5 fruit fly cellular contexts compared by ENCODE assay signal in genomic region chr3L:20185206-20185868, dm6.
TF ChIP-seq lines count a peak whose summit lies in the region.

No protein-coding gene starts in this region.

- no peak for TF ChIP-seq CTCF in whole organism, embryonic (GFP tag; optimal IDR thresholded peaks at IDR 0.05; lab: Kevin White, UChicago)

TF ChIP-seq in whole organism, adult, 20 proteins besides CTCF, POLR2A, EP300 and RAD21 (continues in another document):
- TF ChIP-seq pad (GFP tag; optimal IDR thresholded peaks at IDR 0.05; lab: Kevin White, UChicago) (no peak), ovo (GFP tag; optimal IDR thresholded peaks at IDR 0.05; lab: Kevin White, UChicago) (no peak), bab1 (GFP tag; optimal IDR thresholded peaks at IDR 0.05; lab: Kevin White, UChicago) (no peak), cnc (optimal IDR thresholded peaks at IDR 0.05; lab: Kevin White, UChicago) (no peak), CG7045 (GFP tag; optimal IDR thresholded peaks at IDR 0.05; lab: Kevin White, UChicago) (no peak), CG11617 (GFP tag; optimal IDR thresholded peaks at IDR 0.05; lab: Kevin White, UChicago) (peak; percentile 6), CG33017 (tag; optimal IDR thresholded peaks at IDR 0.05; lab: Kevin White, UChicago) (peak; percentile 32), Mnt (GFP tag; optimal IDR thresholded peaks at IDR 0.05; lab: Kevin White, UChicago) (no peak), CG7101 (tag; optimal IDR thresholded peaks at IDR 0.05; lab: Kevin White, UChicago) (peak; percentile 28), cic (GFP tag; optimal IDR thresholded peaks at IDR 0.05; lab: Kevin White, UChicago) (no peak), toe (GFP tag; optimal IDR thresholded peaks at IDR 0.05; lab: Kevin White, UChicago) (peak; percentile 9), CG1620 (GFP tag; optimal IDR thresholded peaks at IDR 0.05; lab: Kevin White, UChicago) (no peak), Crg-1 (GFP tag; optimal IDR thresholded peaks at IDR 0.05; lab: Kevin White, UChicago) (no peak), CG14711 (tag; optimal IDR thresholded peaks at IDR 0.05; lab: Kevin White, UChicago) (no peak), kay (GFP tag; lab: Kevin White, UChicago; ENCODE audit: borderline replicate concordance) (no peak), Clk (GFP tag; optimal IDR thresholded peaks at IDR 0.05; lab: Kevin White, UChicago) (no peak), CG12768 (GFP tag; optimal IDR thresholded peaks at IDR 0.05; lab: Kevin White, UChicago) (peak; percentile 18), CG5204 (GFP tag; optimal IDR thresholded peaks at IDR 0.05; lab: Kevin White, UChicago) (peak; percentile 51), Hr96 (GFP tag; optimal IDR thresholded peaks at IDR 0.05; lab: Kevin White, UChicago) (no peak)

TF ChIP-seq in whole organism, embryonic, 481 proteins besides CTCF, POLR2A, EP300 and RAD21 (continues in another document):
- TF ChIP-seq CG6791 (GFP tag; IDR thresholded peaks at IDR 0.05; lab: Robert Waterston, UW; ENCODE audit: partially characterized antibody), result no peak
- TF ChIP-seq lbe (GFP tag; optimal IDR thresholded peaks at IDR 0.05; lab: Kevin White, UChicago), result no peak
- peak; percentile 44 for TF ChIP-seq Jarid2 (GFP tag; optimal IDR thresholded peaks at IDR 0.05; lab: Kevin White, UChicago)
- peak; percentile 47; the same call in 1 of the 2 replicates for TF ChIP-seq Ptx1 (GFP tag; IDR thresholded peaks at IDR 0.05; lab: Robert Waterston, UW)
- no peak for TF ChIP-seq fd102C (GFP tag; optimal IDR thresholded peaks at IDR 0.05; lab: Kevin White, UChicago)
- no peak for TF ChIP-seq CG2199 (GFP tag; IDR thresholded peaks at IDR 0.05; lab: Robert Waterston, UW)
- TF ChIP-seq tio (GFP tag; optimal IDR thresholded peaks at IDR 0.05; lab: Kevin White, UChicago), result peak; percentile 80
- TF ChIP-seq grau (tag; optimal IDR thresholded peaks at IDR 0.05; lab: Kevin White, UChicago), result peak; percentile 82
- peak; percentile 44; the same call in 1 of the 2 replicates for TF ChIP-seq sob (GFP tag; IDR thresholded peaks at IDR 0.05; lab: Robert Waterston, UW)
- TF ChIP-seq unpg (GFP tag; optimal IDR thresholded peaks at IDR 0.05; lab: Kevin White, UChicago), result peak; percentile 68
- TF ChIP-seq zf30C (GFP tag; optimal IDR thresholded peaks at IDR 0.05; lab: Kevin White, UChicago), result no peak
- TF ChIP-seq BtbVII (GFP tag; optimal IDR thresholded peaks at IDR 0.05; lab: Kevin White, UChicago), result peak; percentile 40
- no peak for TF ChIP-seq nerfin-2 (GFP tag; IDR thresholded peaks at IDR 0.05; lab: Robert Waterston, UW; ENCODE audit: partially characterized antibody)
- TF ChIP-seq org-1 (GFP tag; optimal IDR thresholded peaks at IDR 0.05; lab: Kevin White, UChicago), result peak; percentile 59
- TF ChIP-seq CG10654 (GFP tag; optimal IDR thresholded peaks at IDR 0.05; lab: Kevin White, UChicago), result no peak
- TF ChIP-seq dmrt11E (tag; optimal IDR thresholded peaks at IDR 0.05; lab: Kevin White, UChicago), result no peak
- no peak for TF ChIP-seq pb (GFP tag; optimal IDR thresholded peaks at IDR 0.05; lab: Kevin White, UChicago)
- TF ChIP-seq Hey (tag; optimal IDR thresholded peaks at IDR 0.05; lab: Kevin White, UChicago), result no peak

TF ChIP-seq in whole organism, prepupa, 60 proteins besides CTCF, POLR2A, EP300 and RAD21 (continues in another document):
- TF ChIP-seq net (GFP tag; optimal IDR thresholded peaks at IDR 0.05; lab: Kevin White, UChicago), result peak; percentile 70
- TF ChIP-seq salr (GFP tag; optimal IDR thresholded peaks at IDR 0.05; lab: Kevin White, UChicago), result peak; percentile 32 to 65
- peak; percentile 79 for TF ChIP-seq pdm3 (GFP tag; optimal IDR thresholded peaks at IDR 0.05; lab: Kevin White, UChicago)
- peak; percentile 65 for TF ChIP-seq Met (GFP tag; optimal IDR thresholded peaks at IDR 0.05; lab: Kevin White, UChicago)
- peak; percentile 15 for TF ChIP-seq CG7368 (GFP tag; optimal IDR thresholded peaks at IDR 0.05; lab: Kevin White, UChicago)
- peak; percentile 39 for TF ChIP-seq lz (GFP tag; optimal IDR thresholded peaks at IDR 0.05; lab: Kevin White, UChicago)
- peak; percentile 49 for TF ChIP-seq CG6792 (GFP tag; optimal IDR thresholded peaks at IDR 0.05; lab: Kevin White, UChicago)
- peak; percentile 50 for TF ChIP-seq CG34406 (GFP tag; optimal IDR thresholded peaks at IDR 0.05; lab: Kevin White, UChicago)
- peak; percentile 54 for TF ChIP-seq topi (GFP tag; optimal IDR thresholded peaks at IDR 0.05; lab: Kevin White, UChicago)
- TF ChIP-seq CG31627 (GFP tag; optimal IDR thresholded peaks at IDR 0.05; lab: Kevin White, UChicago), result peak; percentile 62
- TF ChIP-seq spab (GFP tag; optimal IDR thresholded peaks at IDR 0.05; lab: Kevin White, UChicago), result peak; percentile 31
- peak; percentile 54 for TF ChIP-seq Smox (GFP tag; optimal IDR thresholded peaks at IDR 0.05; lab: Kevin White, UChicago)
- TF ChIP-seq CG6276 (GFP tag; optimal IDR thresholded peaks at IDR 0.05; lab: Kevin White, UChicago), result peak; percentile 31
- TF ChIP-seq CG16779 (tag; optimal IDR thresholded peaks at IDR 0.05; lab: Kevin White, UChicago), result no peak
- TF ChIP-seq CG10631 (GFP tag; optimal IDR thresholded peaks at IDR 0.05; lab: Kevin White, UChicago), result peak; percentile 67
- TF ChIP-seq CG8319 (GFP tag; optimal IDR thresholded peaks at IDR 0.05; lab: Kevin White, UChicago), result no peak
- TF ChIP-seq Hr4 (GFP tag; optimal IDR thresholded peaks at IDR 0.05; lab: Kevin White, UChicago), result peak; percentile 87
- TF ChIP-seq CG3919 (GFP tag; optimal IDR thresholded peaks at IDR 0.05; lab: Kevin White, UChicago), result peak; percentile 28
- peak; percentile 51 for TF ChIP-seq CG4318 (GFP tag; optimal IDR thresholded peaks at IDR 0.05; lab: Kevin White, UChicago)

TF ChIP-seq in whole organism, pupa, 21 proteins besides CTCF, POLR2A, EP300 and RAD21:
- no peak for TF ChIP-seq rn (GFP tag; IDR thresholded peaks at IDR 0.05; lab: Robert Waterston, UW)
- TF ChIP-seq Snoo (tag; optimal IDR thresholded peaks at IDR 0.05; lab: Kevin White, UChicago), result no peak
- TF ChIP-seq D1 (tag; optimal IDR thresholded peaks at IDR 0.05; lab: Kevin White, UChicago), result no peak
- no peak for TF ChIP-seq gl (tag; optimal IDR thresholded peaks at IDR 0.05; lab: Kevin White, UChicago)
- TF ChIP-seq CG10348 (GFP tag; IDR thresholded peaks at IDR 0.05; lab: Robert Waterston, UW), result 0 out of 2 replicates have a peak, but pooled peaks have one; percentile 35
- TF ChIP-seq CG14655 (GFP tag; optimal IDR thresholded peaks at IDR 0.05; lab: Kevin White, UChicago), result peak; percentile 70
- no peak for TF ChIP-seq CG4496 (GFP tag; IDR thresholded peaks at IDR 0.05; lab: Robert Waterston, UW)
- no peak for TF ChIP-seq CG32121 (GFP tag; IDR thresholded peaks at IDR 0.05; lab: Robert Waterston, UW)
- TF ChIP-seq CG13204 (GFP tag; optimal IDR thresholded peaks at IDR 0.05; lab: Kevin White, UChicago), result no peak
- TF ChIP-seq Pif1A (GFP tag; optimal IDR thresholded peaks at IDR 0.05; lab: Kevin White, UChicago), result peak; percentile 0
- TF ChIP-seq Ets98B (GFP tag; IDR thresholded peaks at IDR 0.05; lab: Robert Waterston, UW), result no peak
- TF ChIP-seq fd96Ca (GFP tag; IDR thresholded peaks at IDR 0.05; lab: Robert Waterston, UW), result no peak
- TF ChIP-seq EcR (GFP tag; optimal IDR thresholded peaks at IDR 0.05; lab: Kevin White, UChicago), result peak; percentile 1
- peak; percentile 74 for TF ChIP-seq CG34367 (tag; optimal IDR thresholded peaks at IDR 0.05; lab: Kevin White, UChicago)
- no peak for TF ChIP-seq CG12605 (GFP tag; IDR thresholded peaks at IDR 0.05; lab: Robert Waterston, UW)
- TF ChIP-seq CG17806 (tag; optimal IDR thresholded peaks at IDR 0.05; lab: Kevin White, UChicago), result peak; percentile 25
- TF ChIP-seq CG8301 (tag; optimal IDR thresholded peaks at IDR 0.05; lab: Kevin White, UChicago), result peak; percentile 41
- TF ChIP-seq Pif1B (GFP tag; optimal IDR thresholded peaks at IDR 0.05; lab: Kevin White, UChicago), result peak; percentile 23
- TF ChIP-seq CG8159 (tag; optimal IDR thresholded peaks at IDR 0.05; lab: Kevin White, UChicago), result peak; percentile 63
- TF ChIP-seq CG9948 (tag; optimal IDR thresholded peaks at IDR 0.05; lab: Kevin White, UChicago), result peak; percentile 57
- peak; percentile 74 for TF ChIP-seq CG15710 (tag; optimal IDR thresholded peaks at IDR 0.05; lab: Kevin White, UChicago)
TF ChIP-seq in whole organism, pupa: peak in this region for 11.

TF ChIP-seq in whole organism, wandering third instar larva, 38 proteins besides CTCF, POLR2A, EP300 and RAD21 (continues in another document):
- TF ChIP-seq psq (GFP tag; optimal IDR thresholded peaks at IDR 0.05; lab: Kevin White, UChicago) (peak; percentile 9), foxo (GFP tag; optimal IDR thresholded peaks at IDR 0.05; lab: Kevin White, UChicago) (peak in 1 of 2 experiments; percentile 19), CG9705 (GFP tag; optimal IDR thresholded peaks at IDR 0.05; lab: Kevin White, UChicago) (no peak), Vsx2 (GFP tag; optimal IDR thresholded peaks at IDR 0.05; lab: Kevin White, UChicago; ENCODE audit: partially characterized antibody) (no peak), Rel (GFP tag; optimal IDR thresholded peaks at IDR 0.05; lab: Kevin White, UChicago) (no peak), Rel (tag; optimal IDR thresholded peaks at IDR 0.05; lab: Kevin White, UChicago) (no peak), Myc (optimal IDR thresholded peaks at IDR 0.05; lab: Kevin White, UChicago) (no peak), h (GFP tag; optimal IDR thresholded peaks at IDR 0.05; lab: Kevin White, UChicago) (peak; percentile 26), fru (GFP tag; optimal IDR thresholded peaks at IDR 0.05; lab: Kevin White, UChicago) (peak; percentile 12), CG32264 (GFP tag; optimal IDR thresholded peaks at IDR 0.05; lab: Kevin White, UChicago) (no peak), dmrt93B (GFP tag; optimal IDR thresholded peaks at IDR 0.05; lab: Kevin White, UChicago) (no peak), jim (GFP tag; optimal IDR thresholded peaks at IDR 0.05; lab: Kevin White, UChicago) (no peak), Jra (GFP tag; optimal IDR thresholded peaks at IDR 0.05; lab: Kevin White, UChicago) (no peak), tai (GFP tag; optimal IDR thresholded peaks at IDR 0.05; lab: Kevin White, UChicago) (peak; percentile 64), sv (GFP tag; optimal IDR thresholded peaks at IDR 0.05; lab: Kevin White, UChicago) (peak; percentile 50), woc (GFP tag; optimal IDR thresholded peaks at IDR 0.05; lab: Kevin White, UChicago) (no peak), dl (GFP tag; optimal IDR thresholded peaks at IDR 0.05; lab: Kevin White, UChicago; ENCODE audit: insufficient read depth in 1 of 2, partially characterized antibody in 2 of 2) (no peak), GATAd (GFP tag; optimal IDR thresholded peaks at IDR 0.05; lab: Kevin White, UChicago) (no peak), ey (GFP tag; optimal IDR thresholded peaks at IDR 0.05; lab: Kevin White, UChicago) (peak; percentile 50), sage (GFP tag; optimal IDR thresholded peaks at IDR 0.05; lab: Kevin White, UChicago) (no peak), Hnf4 (GFP tag; optimal IDR thresholded peaks at IDR 0.05; lab: Kevin White, UChicago) (no peak), brk (GFP tag; optimal IDR thresholded peaks at IDR 0.05; lab: Kevin White, UChicago) (no peak), lola (GFP tag; optimal IDR thresholded peaks at IDR 0.05; lab: Kevin White, UChicago) (no peak), Hr78 (GFP tag; optimal IDR thresholded peaks at IDR 0.05; lab: Kevin White, UChicago) (no peak), Abd-B (GFP tag; optimal IDR thresholded peaks at IDR 0.05; lab: Kevin White, UChicago) (no peak)
